Worm (Caenorhabditis elegans) whole organism, L4 larva: Measurements from ENCODE around the gene R166.3.

Experiments used
- F10B5.3 ChIP-seq: sonication (generic microtip); optimal IDR thresholded peaks from 2 replicates; lab custom pipeline; 2016; ENCODE audit warnings: mild to moderate bottlenecking, missing genetic modification characterization, missing compliant biosample characterization
- R02D3.7 ChIP-seq: fragments of 150-350 bp; sonication (generic microtip); optimal IDR thresholded peaks from 3 replicates; lab custom pipeline; 2014; ENCODE audit warnings: missing biosample characterization, missing genetic modification characterization
- T20F7.1 ChIP-seq: fragments of 200-800 bp; sonication (Bioruptor generic); optimal IDR thresholded peaks from 2 replicates; lab custom pipeline; 2018; ENCODE audit warnings: mild to moderate bottlenecking, missing genetic modification characterization, missing compliant biosample characterization
- Y105C5A.15 ChIP-seq: fragments of 200-800 bp; sonication (Bioruptor generic); IDR thresholded peaks from 2 replicates; pipeline ENCODE4 v1.3.6; 2022; ENCODE audit warnings: missing genetic modification characterization, missing compliant biosample characterization
- Y48G9A.11 ChIP-seq: fragments of 200-800 bp; sonication (Bioruptor generic); IDR thresholded peaks from 2 replicates; pipeline ENCODE4 v1.3.6; 2022; ENCODE audit warnings: missing genetic modification reagents, missing genetic modification characterization, missing compliant biosample characterization
- Y5F2A.4 ChIP-seq: fragments of 200-800 bp; sonication (Bioruptor generic); optimal IDR thresholded peaks from 2 replicates; lab custom pipeline; 2018; ENCODE audit warnings: mild to moderate bottlenecking, missing genetic modification characterization, missing compliant biosample characterization
- Y75B8A.6 ChIP-seq: fragments of 200-800 bp; sonication (Bioruptor generic); IDR thresholded peaks from 2 replicates; pipeline ENCODE4 v1.3.6; 2022; ENCODE audit warnings: missing genetic modification reagents, missing genetic modification characterization, missing compliant biosample characterization
- aha-1 ChIP-seq: fragments of 150-350 bp; peaks from one replicate; lab custom pipeline; 2014; ENCODE audit warnings: missing biosample characterization, missing genetic modification characterization
- ama-1 ChIP-seq: fragments of 150-350 bp; optimal IDR thresholded peaks from 2 replicates; lab custom pipeline; 2014; ENCODE audit warnings: inconsistent platforms, mixed read lengths
- attf-4 ChIP-seq: sonication (generic microtip); optimal IDR thresholded peaks from 3 replicates; lab custom pipeline; 2017; ENCODE audit warnings: missing biosample characterization, missing genetic modification characterization
- ceh-20 ChIP-seq: fragments of 200-800 bp; sonication (Bioruptor generic); IDR thresholded peaks from 2 replicates; pipeline ENCODE4 v1.3.6; 2022; ENCODE audit warnings: missing genetic modification reagents, missing genetic modification characterization, missing compliant biosample characterization
- ceh-28 ChIP-seq: fragments of 150-350 bp; optimal IDR thresholded peaks from 2 replicates; lab custom pipeline; 2014; ENCODE audit warnings: missing biosample characterization, missing genetic modification reagents, missing genetic modification characterization
- ceh-32 ChIP-seq: sonication (generic microtip); optimal IDR thresholded peaks from 2 replicates; lab custom pipeline; 2016; ENCODE audit warnings: mild to moderate bottlenecking, missing genetic modification characterization, missing compliant biosample characterization; ENCODE audit not compliant: poor library complexity
- ceh-44 ChIP-seq: fragments of 200-800 bp; sonication (Bioruptor generic); IDR thresholded peaks from 2 replicates; pipeline ENCODE4 v1.3.6; 2022; ENCODE audit warnings: missing genetic modification reagents, missing genetic modification characterization, missing compliant biosample characterization
- ceh-82 ChIP-seq: sonication (generic microtip); optimal IDR thresholded peaks from 2 replicates; lab custom pipeline; 2017; ENCODE audit warnings: missing biosample characterization, missing genetic modification characterization
- ctbp-1 ChIP-seq: fragments of 200-800 bp; sonication (Bioruptor generic); IDR thresholded peaks from 2 replicates; pipeline ENCODE4 v1.3.6; 2022; ENCODE audit warnings: missing genetic modification reagents, missing genetic modification characterization, missing compliant biosample characterization
- daf-16 ChIP-seq, 3 experiments: sonication (generic microtip); optimal IDR thresholded peaks; 2 replicates each; lab custom pipeline; 2016 to 2017; ENCODE audit warnings: missing genetic modification characterization in 3 of 3, missing genetic modification reagents in 3 of 3, mild to moderate bottlenecking in 2 of 3, missing compliant biosample characterization in 2 of 3, missing biosample characterization in 1 of 3, moderate library complexity in 1 of 3
- dmd-8 ChIP-seq: fragments of 200-800 bp; sonication (Bioruptor generic); IDR thresholded peaks from 2 replicates; pipeline ENCODE4 v1.3.6; 2022; ENCODE audit warnings: missing genetic modification characterization, missing compliant biosample characterization
- dmd-9 ChIP-seq: fragments of 200-800 bp; sonication (Bioruptor generic); IDR thresholded peaks from 2 replicates; pipeline ENCODE4 v1.3.6; 2022; ENCODE audit warnings: missing genetic modification reagents, missing genetic modification characterization, missing compliant biosample characterization
- fos-1 ChIP-seq: fragments of 150-350 bp; optimal IDR thresholded peaks from 2 replicates; lab custom pipeline; 2014; ENCODE audit warnings: missing biosample characterization, missing genetic modification characterization
- hif-1 ChIP-seq, 2 experiments: sonication (generic microtip); optimal IDR thresholded peaks; 2 replicates each; lab custom pipeline; 2016 to 2017; ENCODE audit warnings: missing compliant biosample characterization in 2 of 2, missing genetic modification characterization in 2 of 2, missing genetic modification reagents in 2 of 2, missing genotype in 2 of 2, mild to moderate bottlenecking in 1 of 2
- hlh-30 ChIP-seq: sonication (generic microtip); optimal IDR thresholded peaks from 2 replicates; lab custom pipeline; 2017; ENCODE audit warnings: antibody characterized with exemption, mild to moderate bottlenecking, missing genetic modification characterization, missing compliant biosample characterization; ENCODE audit not compliant: insufficient read depth
- lim-7 ChIP-seq: fragments of 200-800 bp; sonication (Bioruptor generic); IDR thresholded peaks from 2 replicates; pipeline ENCODE4 v1.3.6; 2022; ENCODE audit warnings: missing genetic modification characterization, missing compliant biosample characterization
- lin-15B ChIP-seq: fragments of 150-350 bp; sonication (generic microtip); optimal IDR thresholded peaks from 3 replicates; lab custom pipeline; 2014; ENCODE audit warnings: missing biosample characterization, missing genetic modification characterization
- lir-3 ChIP-seq: sonication (generic microtip); optimal IDR thresholded peaks from 2 replicates; lab custom pipeline; 2016; ENCODE audit warnings: mild to moderate bottlenecking, missing genetic modification characterization, missing compliant biosample characterization
- lsy-2 ChIP-seq, 2 experiments: fragments of 150-350 bp in 1 of 2; sonication (generic microtip) in 1 of 2; optimal IDR thresholded peaks; 2 replicates each; lab custom pipeline; 2014 to 2017; ENCODE audit warnings: missing biosample characterization in 2 of 2, missing genetic modification characterization in 2 of 2
- madf-5 ChIP-seq, 2 experiments: fragments of 200-800 bp; sonication (Bioruptor generic); IDR thresholded peaks; 2 replicates each; pipeline ENCODE4 v1.3.6; 2022; ENCODE audit warnings: missing compliant biosample characterization in 2 of 2, missing genetic modification characterization in 2 of 2
- mdt-29 ChIP-seq: fragments of 200-800 bp; sonication (Bioruptor generic); IDR thresholded peaks from 2 replicates; pipeline ENCODE4 v1.3.6; 2022; ENCODE audit warnings: missing genetic modification reagents, missing genetic modification characterization, missing compliant biosample characterization
- nhr-102 ChIP-seq: sonication (generic microtip); optimal IDR thresholded peaks from 2 replicates; lab custom pipeline; 2016; ENCODE audit warnings: mild to moderate bottlenecking, missing genetic modification characterization, moderate library complexity, missing compliant biosample characterization
- nhr-111 ChIP-seq: fragments of 200-800 bp; sonication (Bioruptor generic); optimal IDR thresholded peaks from 2 replicates; lab custom pipeline; 2018; ENCODE audit warnings: mild to moderate bottlenecking, missing genetic modification characterization, missing compliant biosample characterization
- nhr-25 ChIP-seq: sonication (generic microtip); optimal IDR thresholded peaks from 2 replicates; lab custom pipeline; 2017; ENCODE audit warnings: missing genetic modification characterization, mild to moderate bottlenecking, missing compliant biosample characterization, antibody characterized with exemption, moderate library complexity, borderline replicate concordance; ENCODE audit not compliant: insufficient read depth
- nhr-41 ChIP-seq: fragments of 200-800 bp; sonication (Bioruptor generic); IDR thresholded peaks from 2 replicates; pipeline ENCODE4 v1.3.6; 2022; ENCODE audit warnings: missing genetic modification reagents, missing genetic modification characterization, missing compliant biosample characterization
- nhr-48 ChIP-seq: sonication (generic microtip); optimal IDR thresholded peaks from 2 replicates; lab custom pipeline; 2016; ENCODE audit warnings: mild to moderate bottlenecking, missing genetic modification characterization, missing compliant biosample characterization
- nhr-6 ChIP-seq: fragments of 150-350 bp; optimal IDR thresholded peaks from 2 replicates; lab custom pipeline; 2014; ENCODE audit warnings: missing biosample characterization, missing genetic modification characterization
- nhr-76 ChIP-seq: fragments of 150-350 bp; optimal IDR thresholded peaks from 2 replicates; lab custom pipeline; 2014; ENCODE audit warnings: missing biosample characterization, missing genetic modification characterization
- nhr-77 ChIP-seq: fragments of 150-350 bp; optimal IDR thresholded peaks from 2 replicates; lab custom pipeline; 2014; ENCODE audit warnings: missing biosample characterization, missing genetic modification characterization
- pha-4 ChIP-seq, 2 experiments: fragments of 150-350 bp in 1 of 2; fragments of 200-800 bp in 1 of 2; sonication (Bioruptor generic) in 1 of 2; IDR thresholded peaks in 1 of 2; optimal IDR thresholded peaks in 1 of 2; 2 replicates each; pipeline versions ENCODE4 v1.3.6 to Lab custom; 2014 to 2022; ENCODE audit warnings: missing genetic modification characterization in 2 of 2, missing genetic modification reagents in 2 of 2, missing biosample characterization in 1 of 2, missing compliant biosample characterization in 1 of 2
- sdz-12 ChIP-seq: fragments of 200-800 bp; sonication (Bioruptor generic); optimal IDR thresholded peaks from 2 replicates; lab custom pipeline; 2018; ENCODE audit warnings: mild to moderate bottlenecking, missing genetic modification characterization, missing compliant biosample characterization
- skn-1 ChIP-seq: fragments of 150-350 bp; optimal IDR thresholded peaks from 2 replicates; lab custom pipeline; 2014; ENCODE audit warnings: missing biosample characterization, missing genetic modification characterization
- snpc-1.2 ChIP-seq: fragments of 200-800 bp; sonication (Bioruptor generic); IDR thresholded peaks from 2 replicates; pipeline ENCODE4 v1.3.6; 2022; ENCODE audit warnings: missing genetic modification reagents, missing genetic modification characterization, missing compliant biosample characterization
- spr-3 ChIP-seq: fragments of 200-800 bp; sonication (Bioruptor generic); optimal IDR thresholded peaks from 2 replicates; lab custom pipeline; 2018; ENCODE audit warnings: mild to moderate bottlenecking, missing genetic modification characterization, missing compliant biosample characterization
- tra-1 ChIP-seq: fragments of 200-800 bp; sonication (Bioruptor generic); IDR thresholded peaks from 2 replicates; pipeline ENCODE4 v1.3.6; 2022; ENCODE audit warnings: missing genetic modification reagents, missing genetic modification characterization, missing compliant biosample characterization
- unc-62 ChIP-seq, 3 experiments: fragments of 150-350 bp in 1 of 3; sonication (generic microtip); optimal IDR thresholded peaks in 2 of 3; peaks in 1 of 3; 1 replicate in 1 of 3; 2 replicates in 2 of 3; lab custom pipeline; 2014 to 2017; ENCODE audit warnings: missing biosample characterization in 3 of 3, missing genetic modification characterization in 3 of 3, missing genetic modification reagents in 3 of 3, missing genotype in 1 of 3

The R166.3 gene

DNA sequence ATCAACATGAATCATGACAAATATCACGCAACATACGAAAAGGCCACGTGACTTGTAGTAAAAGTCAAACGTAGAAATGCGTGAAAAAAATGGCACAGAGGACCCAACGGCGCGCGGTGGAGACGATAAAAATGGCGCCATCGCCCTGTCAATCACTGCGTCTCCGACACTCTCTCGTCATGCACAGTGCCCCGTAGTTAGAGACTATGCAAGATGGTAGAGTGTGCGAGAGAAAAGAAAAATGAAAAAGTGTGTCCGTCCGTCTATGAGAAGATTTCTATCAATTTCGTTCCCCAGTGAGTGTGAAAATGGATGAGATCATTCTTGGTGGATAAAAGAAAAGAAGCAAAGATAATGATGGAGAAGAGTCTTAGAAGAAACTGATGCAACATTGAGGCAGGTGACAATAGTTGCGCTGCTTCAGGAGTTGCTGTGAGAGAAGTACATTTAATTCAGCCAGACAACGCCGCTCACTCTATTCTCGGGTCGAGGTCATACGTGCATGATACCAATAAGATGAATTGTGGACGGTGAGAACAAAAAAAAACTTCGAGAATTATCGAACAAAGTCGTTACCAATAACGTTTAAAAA, 16.4 kb upstream of the R166.3 start (continued):
- TF ChIP-seq lim-7 (GFP tag; lab: Robert Waterston, UW): no peak
- no peak for TF ChIP-seq lir-3
- TF ChIP-seq Y105C5A.15 (GFP tag; lab: Robert Waterston, UW): 0 out of 2 replicates have a peak, but pooled peaks have one; percentile 13
- no peak for TF ChIP-seq R02D3.7
- peak; percentile 86 for TF ChIP-seq hlh-30 (tag; lab: Kevin White, UChicago)

- TF ChIP-seq aha-1 (tag; lab: Kevin White, UChicago) (peak; percentile 87), nhr-102 (tag; lab: Kevin White, UChicago) (no peak)
These were observed 15.8 kb upstream of the R166.3 start, which contains the start of gene mnk-1 for ce11 chrII:10554972-10555371. Gene mnk-1, minus strand, starts transcription at chrII:10555044.

DNA sequence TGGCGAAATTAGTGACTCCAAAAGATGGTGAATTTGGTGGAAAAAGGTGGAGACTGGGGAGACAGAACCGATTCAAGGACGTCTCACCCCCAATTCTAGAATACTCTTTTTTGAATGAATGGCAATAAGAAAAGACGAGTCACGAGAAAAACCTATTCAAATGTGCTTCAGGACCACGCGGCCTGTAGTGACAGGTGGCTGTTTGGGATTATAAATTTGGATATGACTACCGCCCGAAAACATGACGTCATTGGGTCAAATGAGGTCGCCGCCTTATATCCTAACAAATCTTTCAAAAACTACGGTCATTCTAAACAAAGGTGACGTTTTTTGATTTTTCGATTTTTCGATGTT, 14.9 kb upstream of the R166.3 start:
- TF ChIP-seq mdt-29 (no peak), nhr-25 (tag; lab: Kevin White, UChicago) (peak; percentile 21), F10B5.3 (no peak), ctbp-1 (0 out of 2 replicates have a peak, but pooled peaks have one; percentile 11), fos-1 (no peak), nhr-111 (GFP tag; lab: Kevin White, UChicago) (no peak), nhr-41 (GFP tag; lab: Robert Waterston, UW) (peak; percentile 8; the same call in 1 of the 2 replicates), Y48G9A.11 (GFP tag; lab: Robert Waterston, UW) (peak; percentile 35; the same call in 1 of the 2 replicates), ceh-20 (GFP tag; lab: Robert Waterston, UW) (no peak), pha-4 (GFP tag; IDR thresholded peaks at IDR 0.05; lab: Robert Waterston, UW) (no peak), pha-4 (tag; optimal IDR thresholded peaks at IDR 0.05; lab: Kevin White, UChicago) (no peak), Y75B8A.6 (GFP tag; lab: Robert Waterston, UW) (no peak), spr-3 (no peak), nhr-77 (tag; lab: Kevin White, UChicago) (no peak), daf-16 (GFP tag; optimal IDR thresholded peaks at IDR 0.05; lab: Kevin White, UChicago) (no peak), daf-16 (tag; optimal IDR thresholded peaks at IDR 0.05; lab: Kevin White, UChicago) (peak; percentile 19), Y5F2A.4 (GFP tag; lab: Kevin White, UChicago) (no peak), sdz-12 (GFP tag; lab: Kevin White, UChicago) (peak; percentile 70), ama-1 (lab: Kevin White, UChicago) (peak; percentile 38), hlh-30 (tag; lab: Kevin White, UChicago) (peak; percentile 41), snpc-1.2 (GFP tag; lab: Robert Waterston, UW) (no peak), ceh-44 (no peak), dmd-8 (no peak), tra-1 (GFP tag; lab: Robert Waterston, UW) (0 out of 2 replicates have a peak, but pooled peaks have one; percentile 19), dmd-9 (GFP tag; lab: Robert Waterston, UW) (no peak), lin-15B (no peak), Y105C5A.15 (GFP tag; lab: Robert Waterston, UW) (0 out of 2 replicates have a peak, but pooled peaks have one; percentile 54), unc-62 (GFP tag; optimal IDR thresholded peaks at IDR 0.05 in 1 of 2; lab: Kevin White, UChicago) (peak in 1 of 2 experiments; percentile 92), unc-62 (tag; optimal IDR thresholded peaks at IDR 0.05; lab: Kevin White, UChicago) (no peak), ceh-82 (tag; lab: Kevin White, UChicago) (no peak)

DNA sequence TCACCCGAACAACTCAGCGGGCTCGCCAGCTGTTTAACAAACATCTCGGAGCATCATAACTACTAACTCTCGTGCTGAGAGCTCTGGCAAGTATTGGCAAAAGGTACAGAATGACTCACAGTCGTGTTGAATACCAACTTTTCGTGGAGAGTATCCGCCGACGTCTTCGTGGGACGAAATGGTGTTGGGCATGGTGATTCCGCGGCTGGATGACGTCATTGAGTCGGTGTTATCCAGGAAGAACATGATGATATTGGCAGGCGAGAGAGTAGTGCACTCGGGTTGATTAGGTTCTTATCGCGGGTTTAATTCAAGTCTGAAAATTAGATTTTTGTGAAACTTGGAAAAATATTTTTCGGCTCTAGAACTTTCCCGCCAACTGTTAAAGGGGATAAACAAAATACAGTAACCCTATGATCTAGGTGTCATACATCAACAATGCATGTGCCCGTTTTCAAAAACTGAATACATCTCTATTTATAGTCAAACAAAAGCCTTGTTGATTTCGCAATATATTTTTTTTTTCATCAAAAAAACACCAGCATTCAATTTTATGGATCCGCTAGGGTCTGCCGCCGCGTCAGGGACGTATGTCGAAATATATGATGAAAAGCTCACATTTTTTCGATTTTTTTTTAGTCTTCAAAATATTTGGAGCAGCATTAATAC, 14.4 kb upstream of the R166.3 start:
- peak; percentile 32 for TF ChIP-seq T20F7.1
- TF ChIP-seq ceh-32 (tag; lab: Kevin White, UChicago): no peak
- no peak for TF ChIP-seq hif-1 (tag; optimal IDR thresholded peaks at IDR 0.05; lab: Kevin White, UChicago)
- no peak for TF ChIP-seq attf-4 (tag; lab: Kevin White, UChicago)
- no peak for TF ChIP-seq ceh-28
- TF ChIP-seq aha-1 (tag; lab: Kevin White, UChicago): peak; percentile 85
- TF ChIP-seq lsy-2 (tag; optimal IDR thresholded peaks at IDR 0.05; lab: Kevin White, UChicago): peak in 1 of 2 experiments; percentile 43
- TF ChIP-seq unc-62 (GFP tag; optimal IDR thresholded peaks at IDR 0.05 in 1 of 2; lab: Kevin White, UChicago): no peak
- TF ChIP-seq unc-62 (tag; optimal IDR thresholded peaks at IDR 0.05; lab: Kevin White, UChicago): no peak
- no peak for TF ChIP-seq nhr-48 (tag; lab: Kevin White, UChicago)
- no peak for TF ChIP-seq skn-1 (tag; lab: Kevin White, UChicago)
- TF ChIP-seq madf-5 (GFP tag; IDR thresholded peaks at IDR 0.05; lab: Robert Waterston, UW): 0 out of 4 replicates have a peak, but pooled peaks have one; percentile 15 to 25
- TF ChIP-seq nhr-76 (tag; lab: Kevin White, UChicago): no peak
- TF ChIP-seq nhr-6: no peak
